Fruit fly (Drosophila melanogaster): Measurements from ENCODE around the gene CG7772.

CG7772 gene

DNA sequence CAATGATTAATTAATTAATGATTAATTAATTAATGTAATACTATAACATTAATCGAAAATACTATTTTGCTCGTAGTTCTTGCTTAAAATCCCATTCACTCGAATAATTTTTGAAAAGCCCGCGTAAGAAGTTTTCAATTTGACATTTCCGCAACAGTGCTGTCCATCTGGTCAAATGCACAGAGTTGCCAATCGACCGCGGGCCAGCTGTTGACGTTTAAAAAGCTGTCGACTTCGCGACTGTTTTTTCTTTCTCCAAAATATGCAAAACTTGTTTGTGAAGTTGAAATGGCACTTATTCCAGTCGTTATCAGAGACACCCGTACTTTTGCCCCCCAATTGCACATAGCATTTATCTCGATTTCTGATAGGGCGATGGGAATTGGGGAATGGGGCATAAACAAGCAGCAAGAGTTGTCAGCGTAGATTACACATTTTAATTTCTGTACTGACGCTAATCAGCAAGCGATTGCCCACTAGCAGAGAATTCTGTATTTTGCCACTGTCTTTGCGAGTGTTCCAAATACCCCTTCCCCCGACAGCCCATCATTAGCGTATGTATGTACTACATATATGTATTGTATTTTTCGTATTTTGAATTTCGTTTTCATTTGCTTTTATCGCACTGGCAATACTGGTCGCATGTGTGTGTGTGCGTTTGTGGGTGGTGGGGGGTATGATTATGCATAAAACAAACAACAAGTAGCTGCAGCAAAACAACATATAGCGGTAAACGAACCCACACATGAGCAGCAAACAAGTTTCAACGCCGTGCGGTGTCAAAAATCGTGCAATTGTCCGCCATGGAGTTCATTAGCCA is 50.4 kb downstream of the CG7772 start, which contains the start of gene Srx (continued):
- no peak for TF ChIP-seq Stat92E (GFP tag; optimal IDR thresholded peaks at IDR 0.05)
- TF ChIP-seq Hr78 (GFP tag; optimal IDR thresholded peaks at IDR 0.05) = no peak
- TF ChIP-seq CG13123 (GFP tag; optimal IDR thresholded peaks at IDR 0.05) = no peak
- TF ChIP-seq stwl (tag; optimal IDR thresholded peaks at IDR 0.05) = peak; percentile 7
- peak; percentile 50 for TF ChIP-seq exex (tag; optimal IDR thresholded peaks at IDR 0.05)
- TF ChIP-seq nom (GFP tag; optimal IDR thresholded peaks at IDR 0.05) = peak; percentile 37
- TF ChIP-seq bowl (GFP tag; IDR thresholded peaks at IDR 0.05) = no peak
- peak; percentile 39; the same call in 1 of the 2 replicates for TF ChIP-seq Drgx (GFP tag; IDR thresholded peaks at IDR 0.05)
- no peak for TF ChIP-seq Mes4 (GFP tag; optimal IDR thresholded peaks at IDR 0.05)
- TF ChIP-seq CG31441 (GFP tag; IDR thresholded peaks at IDR 0.05) = 0 out of 2 replicates have a peak, but pooled peaks have one; percentile 25
- TF ChIP-seq hth (optimal IDR thresholded peaks at IDR 0.05) = no peak
- TF ChIP-seq ab (GFP tag; optimal IDR thresholded peaks at IDR 0.05) = no peak
- peak; percentile 21 for TF ChIP-seq CG17385 (GFP tag; optimal IDR thresholded peaks at IDR 0.05)
- TF ChIP-seq CG4707 (GFP tag; optimal IDR thresholded peaks at IDR 0.05) = no peak

All from whole organism, embryonic.